Worm (Caenorhabditis elegans) whole organism, late embryonic: ENCODE data around the gene C05E11.7.

ENCODE experiments used
- C08G9.2 ChIP-seq: sonication (generic microtip); optimal IDR thresholded peaks from 2 replicates; lab custom pipeline; 2016; ENCODE audit warnings: mild to moderate bottlenecking, missing genetic modification characterization, moderate library complexity, missing compliant biosample characterization
- T23F11.4 ChIP-seq: fragments of 200-800 bp; sonication (Bioruptor generic); optimal IDR thresholded peaks from 2 replicates; lab custom pipeline; 2018; ENCODE audit warnings: mild to moderate bottlenecking, missing genetic modification characterization, missing compliant biosample characterization
- ceh-31 ChIP-seq: sonication (generic microtip); optimal IDR thresholded peaks from 2 replicates; lab custom pipeline; 2016; ENCODE audit warnings: missing genetic modification characterization, missing compliant biosample characterization
- ceh-9 ChIP-seq: sonication (generic microtip); optimal IDR thresholded peaks from 2 replicates; lab custom pipeline; 2016; ENCODE audit warnings: mild to moderate bottlenecking, missing genetic modification characterization, inconsistent platforms, missing compliant biosample characterization
- fkh-6 ChIP-seq: sonication (generic microtip); optimal IDR thresholded peaks from 2 replicates; lab custom pipeline; 2016; ENCODE audit warnings: missing genetic modification characterization, missing compliant biosample characterization
- lim-6 ChIP-seq: sonication (generic microtip); optimal IDR thresholded peaks from 2 replicates; lab custom pipeline; 2016; ENCODE audit warnings: missing genetic modification characterization, missing compliant biosample characterization
- nhr-11 ChIP-seq: fragments of 150-350 bp; optimal IDR thresholded peaks from 2 replicates; lab custom pipeline; 2014; ENCODE audit warnings: missing biosample characterization, missing genetic modification characterization
- pha-4 ChIP-seq: fragments of 150-350 bp; optimal IDR thresholded peaks from 2 replicates; lab custom pipeline; 2018; ENCODE audit warnings: missing biosample characterization, missing genetic modification reagents, missing genetic modification characterization
- pros-1 ChIP-seq: fragments of 150-350 bp; optimal IDR thresholded peaks from 2 replicates; lab custom pipeline; 2014; ENCODE audit warnings: missing biosample characterization, missing genetic modification reagents, missing genetic modification characterization
- syd-9 ChIP-seq: sonication (generic microtip); optimal IDR thresholded peaks from 2 replicates; lab custom pipeline; 2016; ENCODE audit warnings: mild to moderate bottlenecking, missing genetic modification characterization, moderate library complexity, missing compliant biosample characterization
- tbx-2 ChIP-seq: sonication (generic microtip); optimal IDR thresholded peaks from 2 replicates; lab custom pipeline; 2016; ENCODE audit warnings: missing genetic modification characterization, missing compliant biosample characterization

- no peak for TF ChIP-seq tbx-2
- TF ChIP-seq ceh-9 (tag; lab: Kevin White, UChicago) = no peak
- no peak for TF ChIP-seq pha-4 (tag; lab: Kevin White, UChicago)
- TF ChIP-seq syd-9 (tag; lab: Kevin White, UChicago) = no peak
- TF ChIP-seq nhr-11 (tag; lab: Kevin White, UChicago) = no peak
- TF ChIP-seq lim-6 (tag; lab: Kevin White, UChicago) = no peak
- no peak for TF ChIP-seq fkh-6 (tag; lab: Kevin White, UChicago)
- TF ChIP-seq T23F11.4 (GFP tag; lab: Kevin White, UChicago) = no peak
- no peak for TF ChIP-seq C08G9.2 (tag; lab: Kevin White, UChicago)
- no peak for TF ChIP-seq ceh-31
- no peak for TF ChIP-seq pros-1 (tag; lab: Kevin White, UChicago)
Observed at ce11 chrX:4607300-4607699, 21.8 kb upstream of the C05E11.7 start.
